Worm (Caenorhabditis elegans) whole organism, L1 larva: ENCODE data around the gene vps-29.

Source experiments
- C16A3.4 ChIP-seq: fragments of 150-350 bp; optimal IDR thresholded peaks from 2 replicates; lab custom pipeline; 2014; ENCODE audit warnings: missing biosample characterization, missing genetic modification characterization
- Y116A8C.19 ChIP-seq: sonication (generic microtip); optimal IDR thresholded peaks from 2 replicates; lab custom pipeline; 2016; ENCODE audit warnings: missing compliant biosample characterization, missing genetic modification characterization, borderline replicate concordance
- aly-2 ChIP-seq: fragments of 150-350 bp; optimal IDR thresholded peaks from 2 replicates; lab custom pipeline; 2014; ENCODE audit warnings: missing biosample characterization, missing genetic modification characterization
- ama-1 ChIP-seq: fragments of 150-350 bp; optimal IDR thresholded peaks from 2 replicates; lab custom pipeline; 2014
- ceh-8 ChIP-seq: fragments of 200-800 bp; sonication (Bioruptor generic); optimal IDR thresholded peaks from 2 replicates; lab custom pipeline; 2018; ENCODE audit warnings: mild to moderate bottlenecking, missing genetic modification characterization, moderate library complexity, missing compliant biosample characterization
- ceh-82 ChIP-seq, 3 experiments: fragments of 150-350 bp in 1 of 3; sonication (generic microtip) in 2 of 3; optimal IDR thresholded peaks; 2 replicates each; lab custom pipeline; 2014 to 2017; ENCODE audit warnings: missing biosample characterization in 3 of 3, missing genetic modification characterization in 3 of 3
- ceh-88 ChIP-seq: fragments of 200-800 bp; sonication (Bioruptor generic); IDR thresholded peaks from 2 replicates; pipeline ENCODE4 v1.3.6; 2022; ENCODE audit warnings: missing genetic modification characterization, missing compliant biosample characterization
- ces-1 ChIP-seq: fragments of 150-350 bp; optimal IDR thresholded peaks from 2 replicates; lab custom pipeline; 2014; ENCODE audit warnings: missing biosample characterization, missing genetic modification reagents, missing genetic modification characterization
- efl-1 ChIP-seq, 4 experiments: fragments of 150-350 bp; optimal IDR thresholded peaks in 3 of 4; peaks in 1 of 4; 1 replicate in 1 of 4; 2 replicates in 3 of 4; lab custom pipeline; 2014; ENCODE audit warnings: missing biosample characterization in 2 of 4, missing genetic modification characterization in 2 of 4, missing genetic modification reagents in 2 of 4
- efl-3 ChIP-seq: fragments of 200-800 bp; sonication (Bioruptor generic); optimal IDR thresholded peaks from 2 replicates; lab custom pipeline; 2018; ENCODE audit warnings: mild to moderate bottlenecking, missing genetic modification characterization, missing compliant biosample characterization
- egl-13 ChIP-seq: sonication (generic microtip); optimal IDR thresholded peaks from 2 replicates; lab custom pipeline; 2016; ENCODE audit warnings: missing genotype, missing genetic modification reagents, missing genetic modification characterization, missing compliant biosample characterization
- elt-2 ChIP-seq: sonication (generic microtip); optimal IDR thresholded peaks from 2 replicates; lab custom pipeline; 2016; ENCODE audit warnings: missing genetic modification characterization, mild to moderate bottlenecking, inconsistent platforms, missing compliant biosample characterization, missing genetic modification reagents
- elt-3 ChIP-seq, 6 experiments: fragments of 150-350 bp in 1 of 6; sonication (generic microtip); optimal IDR thresholded peaks; 2 replicates each; lab custom pipeline; 2017 to 2018; ENCODE audit warnings: missing biosample characterization in 6 of 6, missing genetic modification characterization in 6 of 6, inconsistent platforms in 1 of 6
- fkh-4 ChIP-seq: sonication (generic microtip); optimal IDR thresholded peaks from 2 replicates; lab custom pipeline; 2016; ENCODE audit warnings: missing compliant biosample characterization, missing genetic modification characterization, borderline replicate concordance
- fkh-8 ChIP-seq: sonication (generic microtip); optimal IDR thresholded peaks from 2 replicates; lab custom pipeline; 2016; ENCODE audit warnings: mild to moderate bottlenecking, missing genetic modification characterization, missing compliant biosample characterization
- fos-1 ChIP-seq: fragments of 150-350 bp; optimal IDR thresholded peaks from 2 replicates; lab custom pipeline; 2014; ENCODE audit warnings: missing biosample characterization, missing genetic modification characterization
- hlh-4 ChIP-seq: sonication (generic microtip); optimal IDR thresholded peaks from 2 replicates; lab custom pipeline; 2016; ENCODE audit warnings: mild to moderate bottlenecking, missing genetic modification characterization, missing compliant biosample characterization
- hpl-2 ChIP-seq: fragments of 150-350 bp; optimal IDR thresholded peaks from 2 replicates; lab custom pipeline; 2014; ENCODE audit warnings: missing biosample characterization, missing genetic modification reagents, missing genetic modification characterization
- irx-1 ChIP-seq: sonication (generic microtip); optimal IDR thresholded peaks from 2 replicates; lab custom pipeline; 2016; ENCODE audit warnings: missing genetic modification characterization, missing compliant biosample characterization
- isw-1 ChIP-seq: fragments of 200-800 bp; sonication (Bioruptor generic); IDR thresholded peaks from 2 replicates; pipeline ENCODE4 v1.3.6; 2022; ENCODE audit warnings: missing genetic modification characterization, missing compliant biosample characterization
- jun-1 ChIP-seq: fragments of 150-350 bp; optimal IDR thresholded peaks from 2 replicates; lab custom pipeline; 2014; ENCODE audit warnings: missing biosample characterization, missing genetic modification reagents, missing genetic modification characterization
- lin-13 ChIP-seq: fragments of 150-350 bp; optimal IDR thresholded peaks from 2 replicates; lab custom pipeline; 2014; ENCODE audit warnings: missing biosample characterization, missing genetic modification reagents, missing genetic modification characterization
- lin-15B ChIP-seq: fragments of 150-350 bp; sonication (generic microtip); optimal IDR thresholded peaks from 3 replicates; lab custom pipeline; 2014; ENCODE audit warnings: missing biosample characterization, missing genetic modification characterization
- lin-35 ChIP-seq, 2 experiments: fragments of 150-350 bp; optimal IDR thresholded peaks; 2 replicates each; lab custom pipeline; 2014; ENCODE audit warnings: missing biosample characterization in 2 of 2, missing genetic modification characterization in 2 of 2, missing genetic modification reagents in 2 of 2
- lin-39 ChIP-seq: fragments of 150-350 bp; optimal IDR thresholded peaks from 2 replicates; lab custom pipeline; 2014; ENCODE audit warnings: missing biosample characterization, missing genetic modification reagents, missing genetic modification characterization
- lir-3 ChIP-seq: sonication (generic microtip); optimal IDR thresholded peaks from 2 replicates; lab custom pipeline; 2016; ENCODE audit warnings: mild to moderate bottlenecking, missing genetic modification characterization, moderate library complexity, missing compliant biosample characterization; ENCODE audit not compliant: poor library complexity
- mab-9 ChIP-seq: fragments of 200-800 bp; sonication (Bioruptor generic); IDR thresholded peaks from 2 replicates; pipeline ENCODE4 v1.3.6; 2022; ENCODE audit warnings: missing genetic modification reagents, missing genetic modification characterization, missing compliant biosample characterization
- mef-2 ChIP-seq: fragments of 150-350 bp; optimal IDR thresholded peaks from 2 replicates; lab custom pipeline; 2014; ENCODE audit warnings: missing biosample characterization, missing genetic modification characterization
- mep-1 ChIP-seq: fragments of 150-350 bp; optimal IDR thresholded peaks from 2 replicates; lab custom pipeline; 2014; ENCODE audit warnings: missing biosample characterization, missing genetic modification characterization
- nhr-11 ChIP-seq: fragments of 150-350 bp; optimal IDR thresholded peaks from 2 replicates; lab custom pipeline; 2014; ENCODE audit warnings: missing biosample characterization, missing genetic modification characterization
- nhr-12 ChIP-seq: sonication (generic microtip); optimal IDR thresholded peaks from 2 replicates; lab custom pipeline; 2017; ENCODE audit warnings: missing biosample characterization, missing genetic modification characterization
- nhr-19 ChIP-seq: fragments of 200-800 bp; sonication (Bioruptor generic); conservative IDR thresholded peaks from 2 replicates; pipeline ENCODE4 v1.3.6; 2022; ENCODE audit warnings: missing genetic modification characterization, missing compliant biosample characterization
- nhr-20 ChIP-seq: sonication (generic microtip); optimal IDR thresholded peaks from 2 replicates; lab custom pipeline; 2016; ENCODE audit warnings: mild to moderate bottlenecking, missing genetic modification characterization, missing compliant biosample characterization
- nhr-237 ChIP-seq: fragments of 150-350 bp; optimal IDR thresholded peaks from 2 replicates; lab custom pipeline; 2014; ENCODE audit warnings: missing biosample characterization, missing genetic modification characterization
- nhr-76 ChIP-seq: sonication (generic microtip); optimal IDR thresholded peaks from 2 replicates; lab custom pipeline; 2017; ENCODE audit warnings: missing biosample characterization, missing genetic modification characterization
- nhr-77 ChIP-seq: fragments of 150-350 bp; optimal IDR thresholded peaks from 2 replicates; lab custom pipeline; 2014; ENCODE audit warnings: missing biosample characterization, missing genetic modification characterization
- nhr-84 ChIP-seq: sonication (generic microtip); optimal IDR thresholded peaks from 2 replicates; lab custom pipeline; 2017; ENCODE audit warnings: missing biosample characterization, missing genetic modification characterization
- nhr-90 ChIP-seq: sonication (generic microtip); optimal IDR thresholded peaks from 2 replicates; lab custom pipeline; 2016; ENCODE audit warnings: mild to moderate bottlenecking, missing genetic modification characterization, missing compliant biosample characterization; ENCODE audit not compliant: poor library complexity
- pag-3 ChIP-seq: sonication (generic microtip); optimal IDR thresholded peaks from 2 replicates; lab custom pipeline; 2017; ENCODE audit warnings: missing genetic modification characterization, mild to moderate bottlenecking, missing compliant biosample characterization, antibody characterized with exemption, borderline replicate concordance; ENCODE audit not compliant: insufficient read depth
- pqm-1 ChIP-seq: sonication (generic microtip); optimal IDR thresholded peaks from 3 replicates; lab custom pipeline; 2017; ENCODE audit warnings: missing biosample characterization, missing genetic modification characterization
- rnt-1 ChIP-seq: sonication (generic microtip); optimal IDR thresholded peaks from 2 replicates; lab custom pipeline; 2016; ENCODE audit warnings: mild to moderate bottlenecking, missing genetic modification characterization, moderate library complexity, missing compliant biosample characterization
- skn-1 ChIP-seq: fragments of 150-350 bp; optimal IDR thresholded peaks from 2 replicates; lab custom pipeline; 2014; ENCODE audit warnings: missing biosample characterization, missing genetic modification characterization
- snu-23 ChIP-seq: sonication (generic microtip); optimal IDR thresholded peaks from 2 replicates; lab custom pipeline; 2016; ENCODE audit warnings: missing genetic modification characterization, missing compliant biosample characterization
- sptf-1 ChIP-seq: fragments of 150-350 bp; optimal IDR thresholded peaks from 2 replicates; lab custom pipeline; 2014; ENCODE audit warnings: missing biosample characterization, missing genetic modification characterization
- sup-37 ChIP-seq: fragments of 200-800 bp; sonication (Bioruptor generic); optimal IDR thresholded peaks from 2 replicates; lab custom pipeline; 2018; ENCODE audit warnings: mild to moderate bottlenecking, missing genetic modification characterization, missing compliant biosample characterization
- tlp-1 ChIP-seq: fragments of 150-350 bp; optimal IDR thresholded peaks from 2 replicates; lab custom pipeline; 2014; ENCODE audit warnings: missing biosample characterization, missing genetic modification characterization
- unc-130 ChIP-seq: fragments of 150-350 bp; optimal IDR thresholded peaks from 2 replicates; lab custom pipeline; 2017; ENCODE audit warnings: missing biosample characterization, missing genetic modification characterization, inconsistent platforms
- unc-98 ChIP-seq: fragments of 200-800 bp; sonication (Bioruptor generic); IDR thresholded peaks from 2 replicates; pipeline ENCODE4 v1.3.6; 2022; ENCODE audit warnings: missing genetic modification characterization, missing compliant biosample characterization
- vab-15 ChIP-seq: sonication (generic microtip); optimal IDR thresholded peaks from 2 replicates; lab custom pipeline; 2017; ENCODE audit warnings: missing genotype, mild to moderate bottlenecking, missing genetic modification characterization, missing compliant biosample characterization
- xbp-1 ChIP-seq: sonication (generic microtip); optimal IDR thresholded peaks from 2 replicates; lab custom pipeline; 2016; ENCODE audit warnings: missing genetic modification characterization, missing compliant biosample characterization
- zag-1 ChIP-seq: fragments of 150-350 bp; optimal IDR thresholded peaks from 2 replicates; lab custom pipeline; 2014; ENCODE audit warnings: missing biosample characterization, missing genetic modification characterization
- zip-4 ChIP-seq: fragments of 200-800 bp; sonication (Bioruptor generic); optimal IDR thresholded peaks from 2 replicates; lab custom pipeline; 2018; ENCODE audit warnings: mild to moderate bottlenecking, missing genetic modification characterization, moderate library complexity, missing compliant biosample characterization
- ztf-11 ChIP-seq, 2 experiments: sonication (generic microtip); optimal IDR thresholded peaks; 2 replicates each; lab custom pipeline; 2016 to 2017; ENCODE audit warnings: missing genetic modification characterization in 2 of 2, missing biosample characterization in 1 of 2, missing compliant biosample characterization in 1 of 2
- ztf-4 ChIP-seq: fragments of 150-350 bp; optimal IDR thresholded peaks from 2 replicates; lab custom pipeline; 2014; ENCODE audit warnings: missing biosample characterization, missing genetic modification characterization

vps-29 gene

ce11 chrIII:10151719-10152118 lies 38.9 kb upstream of the vps-29 start:
- TF ChIP-seq ces-1 (GFP tag; lab: Kevin White, UChicago) (peak; percentile 26), ztf-11 (tag; optimal IDR thresholded peaks at IDR 0.05; lab: Kevin White, UChicago) (no peak), zag-1 (tag; lab: Kevin White, UChicago) (no peak), isw-1 (GFP tag; lab: Robert Waterston, UW) (no peak), elt-2 (tag; lab: Kevin White, UChicago) (no peak), ama-1 (lab: Kevin White, UChicago) (no peak), mep-1 (tag; lab: Kevin White, UChicago) (peak; percentile 11), hlh-4 (tag; lab: Kevin White, UChicago) (no peak), ceh-8 (GFP tag; lab: Kevin White, UChicago) (no peak), lin-39 (tag; lab: Kevin White, UChicago) (no peak), aly-2 (tag; lab: Kevin White, UChicago) (no peak), lir-3 (tag; lab: Kevin White, UChicago) (no peak), zip-4 (GFP tag; lab: Kevin White, UChicago) (no peak), nhr-76 (no peak), pqm-1 (no peak), Y116A8C.19 (tag; lab: Kevin White, UChicago) (no peak), ceh-82 (tag; optimal IDR thresholded peaks at IDR 0.05; lab: Kevin White, UChicago) (peak in 2 of 3 experiments; percentile 10 to 49), unc-130 (tag; lab: Kevin White, UChicago) (no peak), ztf-4 (tag; lab: Kevin White, UChicago) (peak; percentile 8), sptf-1 (no peak), xbp-1 (tag; lab: Kevin White, UChicago) (no peak), irx-1 (no peak), pag-3 (tag; lab: Kevin White, UChicago) (no peak), efl-1 (optimal IDR thresholded peaks at IDR 0.05; lab: Kevin White, UChicago) (no peak), efl-1 (GFP tag; optimal IDR thresholded peaks at IDR 0.05 in 1 of 2; lab: Kevin White, UChicago) (peak in 1 of 2 experiments; percentile 14), nhr-237 (tag; lab: Kevin White, UChicago) (no peak), tlp-1 (tag; lab: Kevin White, UChicago) (no peak), mab-9 (no peak), hpl-2 (GFP tag; lab: Kevin White, UChicago) (no peak), C16A3.4 (tag; lab: Kevin White, UChicago) (no peak), lin-13 (GFP tag; lab: Kevin White, UChicago) (no peak), sup-37 (GFP tag; lab: Kevin White, UChicago) (no peak), vab-15 (no peak), fos-1 (tag; lab: Kevin White, UChicago) (no peak), egl-13 (tag; lab: Kevin White, UChicago) (no peak), nhr-12 (tag; lab: Kevin White, UChicago) (no peak), nhr-19 (peak; percentile 29; the same call in 1 of the 2 replicates), nhr-11 (tag; lab: Kevin White, UChicago) (no peak), snu-23 (GFP tag; lab: Kevin White, UChicago) (peak; percentile 13), efl-3 (GFP tag; lab: Kevin White, UChicago) (no peak), nhr-77 (tag; lab: Kevin White, UChicago) (no peak), nhr-90 (tag; lab: Kevin White, UChicago) (no peak), rnt-1 (tag; lab: Kevin White, UChicago) (peak; percentile 42), elt-3 (tag; optimal IDR thresholded peaks at IDR 0.05; lab: Kevin White, UChicago) (no peak), fkh-8 (tag; lab: Kevin White, UChicago) (peak; percentile 73), nhr-20 (no peak), skn-1 (tag; lab: Kevin White, UChicago) (no peak), jun-1 (tag; lab: Kevin White, UChicago) (no peak), mef-2 (tag; lab: Kevin White, UChicago) (no peak), ceh-88 (GFP tag; lab: Robert Waterston, UW) (no peak), lin-35 (GFP tag; optimal IDR thresholded peaks at IDR 0.05; lab: Kevin White, UChicago) (peak in 1 of 2 experiments; percentile 39), lin-15B (tag; lab: Kevin White, UChicago) (no peak), fkh-4 (tag; lab: Kevin White, UChicago) (no peak), nhr-84 (tag; lab: Kevin White, UChicago) (no peak), unc-98 (GFP tag; lab: Robert Waterston, UW) (no peak)
